Fruit fly (Drosophila melanogaster): ENCODE measurements around the gene hiro.

Gene hiro

DNA sequence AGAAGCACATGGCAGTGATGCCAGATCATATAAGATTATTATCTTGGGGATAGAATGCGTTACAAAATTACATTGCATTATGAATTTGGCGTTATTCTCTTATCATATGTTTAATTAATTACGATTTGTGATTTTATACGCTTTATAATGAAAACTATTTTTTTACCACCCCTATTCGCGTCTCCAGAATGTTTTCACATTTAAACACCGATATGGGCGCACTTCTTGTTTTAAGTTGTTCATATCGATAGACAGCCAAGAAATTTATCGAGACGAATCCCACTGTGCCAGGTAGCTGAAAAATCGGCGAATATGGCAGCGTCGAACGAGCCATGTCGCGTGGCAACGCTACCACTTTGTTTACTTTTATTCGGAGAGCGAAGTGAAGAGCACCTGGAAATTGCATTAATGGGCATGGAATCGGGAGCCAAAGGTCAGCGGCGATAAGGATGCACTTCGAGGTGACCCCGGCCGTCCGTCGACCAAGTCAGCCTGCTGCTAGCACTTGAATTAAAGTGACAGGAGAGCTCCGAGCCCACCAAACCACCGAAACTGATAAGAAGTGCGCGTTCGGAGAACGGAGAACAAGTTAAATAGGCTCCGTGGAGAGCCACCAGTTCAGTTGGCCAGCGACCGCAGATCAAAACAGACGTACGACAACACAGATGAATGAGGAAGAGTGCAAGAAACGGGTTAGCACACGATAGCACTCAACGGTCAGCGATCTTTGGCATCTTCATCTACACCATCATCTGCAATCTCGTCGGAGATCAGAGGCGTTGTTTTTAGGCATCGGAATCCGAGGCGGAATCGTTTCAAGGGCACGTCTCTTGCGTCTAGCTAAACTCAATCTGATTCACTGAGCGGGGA is 39.4 kb downstream of the hiro start, which contains the start of gene Gale:
Gene Gale (plus strand): TSS at position 401 of the 870 bp plus-strand sequence.
- TF ChIP-seq dac (GFP tag; optimal IDR thresholded peaks at IDR 0.05) (no peak), Eip93F (GFP tag; optimal IDR thresholded peaks at IDR 0.05) (no peak), OdsH (GFP tag; optimal IDR thresholded peaks at IDR 0.05) (no peak), fkh (GFP tag; optimal IDR thresholded peaks at IDR 0.05) (peak; percentile 97), Met (GFP tag; optimal IDR thresholded peaks at IDR 0.05) (no peak), CG6276 (GFP tag; optimal IDR thresholded peaks at IDR 0.05) (peak; percentile 5), topi (GFP tag; optimal IDR thresholded peaks at IDR 0.05) (no peak), CG9139 (GFP tag; optimal IDR thresholded peaks at IDR 0.05) (peak; percentile 54), CG6854 (GFP tag; optimal IDR thresholded peaks at IDR 0.05) (peak; percentile 33), CG3919 (GFP tag; optimal IDR thresholded peaks at IDR 0.05) (no peak), Sox14 (GFP tag; optimal IDR thresholded peaks at IDR 0.05) (peak; percentile 21), CG16779 (tag; optimal IDR thresholded peaks at IDR 0.05) (peak; percentile 31), Eip78C (GFP tag) (peak; percentile 68), CG8119 (GFP tag; IDR thresholded peaks at IDR 0.05) (peak; percentile 52; the same call in 1 of the 3 replicates), dsx (GFP tag; optimal IDR thresholded peaks at IDR 0.05; ENCODE audit: poor library complexity, severe bottlenecking) (no peak), net (GFP tag; optimal IDR thresholded peaks at IDR 0.05) (peak; percentile 17), Sox15 (GFP tag; optimal IDR thresholded peaks at IDR 0.05) (no peak), ss (GFP tag; optimal IDR thresholded peaks at IDR 0.05) (peak; percentile 24 to 61), CG11762 (GFP tag; optimal IDR thresholded peaks at IDR 0.05; ENCODE audit: insufficient read depth) (no peak), CG6792 (GFP tag; optimal IDR thresholded peaks at IDR 0.05) (no peak), CG32006 (GFP tag; optimal IDR thresholded peaks at IDR 0.05) (no peak), Ets96B (tag; optimal IDR thresholded peaks at IDR 0.05) (no peak), svp (GFP tag) (peak; percentile 99), CG15336 (GFP tag; IDR thresholded peaks at IDR 0.05) (no peak; the same call in 1 of the 2 replicates), CG6163 (GFP tag; IDR thresholded peaks at IDR 0.05) (no peak), CG4318 (GFP tag; optimal IDR thresholded peaks at IDR 0.05) (no peak)

DNA sequence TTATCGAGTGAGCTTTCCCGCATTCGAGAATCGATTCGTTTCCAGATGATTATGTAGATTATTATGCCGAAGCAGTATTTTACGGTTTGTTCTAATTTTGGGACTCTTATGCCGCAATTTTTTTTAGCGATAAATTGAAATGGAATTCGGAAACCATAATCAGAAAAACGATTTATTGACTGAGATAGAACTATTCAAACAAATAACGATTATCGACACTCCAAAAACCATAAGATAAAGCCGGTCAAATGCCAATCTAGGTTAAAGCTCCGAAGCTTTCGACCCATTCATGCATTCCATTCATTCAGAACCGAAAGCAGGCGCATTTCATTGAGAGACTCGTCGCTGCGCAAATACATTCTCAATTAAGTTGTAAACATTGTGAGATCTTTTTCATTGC is 40.2 kb downstream of the hiro start:
- TF ChIP-seq Met (GFP tag; optimal IDR thresholded peaks at IDR 0.05) (no peak), CG7368 (GFP tag; optimal IDR thresholded peaks at IDR 0.05) (no peak), CG10669 (GFP tag; optimal IDR thresholded peaks at IDR 0.05) (no peak), CG8119 (GFP tag; IDR thresholded peaks at IDR 0.05) (no peak), CG6854 (GFP tag; optimal IDR thresholded peaks at IDR 0.05) (no peak), CG11902 (GFP tag; optimal IDR thresholded peaks at IDR 0.05) (no peak), CG31627 (GFP tag; optimal IDR thresholded peaks at IDR 0.05) (no peak), OdsH (GFP tag; optimal IDR thresholded peaks at IDR 0.05) (no peak), CG9139 (GFP tag; optimal IDR thresholded peaks at IDR 0.05) (no peak), CG4318 (GFP tag; optimal IDR thresholded peaks at IDR 0.05) (no peak), Sox15 (GFP tag; optimal IDR thresholded peaks at IDR 0.05) (no peak), CG8632 (GFP tag; optimal IDR thresholded peaks at IDR 0.05) (no peak), Eip75B (GFP tag; optimal IDR thresholded peaks at IDR 0.05) (no peak), CG16779 (tag; optimal IDR thresholded peaks at IDR 0.05) (no peak)

DNA sequence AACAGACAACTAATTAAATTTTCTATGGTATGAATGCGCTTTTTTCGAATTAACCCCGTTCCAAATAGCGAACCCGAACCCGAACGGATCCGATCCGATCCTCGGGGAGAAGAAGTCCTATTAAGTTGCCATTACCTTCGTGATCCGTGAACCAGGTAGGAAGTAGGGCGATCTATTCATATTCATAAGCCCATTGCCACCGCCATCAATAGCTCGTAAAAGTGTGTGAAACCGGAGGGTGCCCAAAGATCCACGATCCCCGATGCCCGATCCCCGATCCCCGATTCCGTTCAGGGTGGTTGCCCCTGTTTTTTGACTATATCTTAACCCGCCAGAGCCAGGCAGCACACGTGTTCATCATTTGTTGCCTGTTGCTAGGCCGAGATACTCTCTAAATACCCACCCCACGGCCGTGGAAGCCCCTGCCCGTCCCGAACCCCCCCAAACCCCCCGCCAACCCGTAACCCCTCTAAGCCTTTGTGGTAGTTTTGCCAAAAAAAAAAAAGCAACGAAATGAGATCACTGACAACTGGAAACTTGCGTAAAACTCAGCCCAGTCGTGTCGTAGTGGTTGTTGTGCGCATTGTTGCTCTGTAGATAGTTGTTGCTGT is 42.2 kb downstream of the hiro start:
- TF ChIP-seq Eip75B (GFP tag; optimal IDR thresholded peaks at IDR 0.05), result no peak
- no peak for TF ChIP-seq Sox102F (GFP tag; optimal IDR thresholded peaks at IDR 0.05)
- no peak for TF ChIP-seq dsx (GFP tag; optimal IDR thresholded peaks at IDR 0.05; ENCODE audit: poor library complexity, severe bottlenecking)
- no peak for TF ChIP-seq CG3032 (tag; optimal IDR thresholded peaks at IDR 0.05)
- TF ChIP-seq Sox15 (GFP tag; optimal IDR thresholded peaks at IDR 0.05), result no peak
- TF ChIP-seq CG7368 (GFP tag; optimal IDR thresholded peaks at IDR 0.05), result no peak
- no peak for TF ChIP-seq acj6 (GFP tag; optimal IDR thresholded peaks at IDR 0.05)
- no peak for TF ChIP-seq Met (GFP tag; optimal IDR thresholded peaks at IDR 0.05)
- TF ChIP-seq CG4318 (GFP tag; optimal IDR thresholded peaks at IDR 0.05), result no peak
- no peak for TF ChIP-seq CG8119 (GFP tag; IDR thresholded peaks at IDR 0.05)
- TF ChIP-seq eg (GFP tag; IDR thresholded peaks at IDR 0.05), result no peak
- TF ChIP-seq fd85E (GFP tag; optimal IDR thresholded peaks at IDR 0.05), result no peak
- TF ChIP-seq CG8319 (GFP tag; optimal IDR thresholded peaks at IDR 0.05), result no peak
- no peak for TF ChIP-seq Blimp-1 (GFP tag; optimal IDR thresholded peaks at IDR 0.05)
- no peak for TF ChIP-seq CG6276 (GFP tag; optimal IDR thresholded peaks at IDR 0.05)
